Fruit fly (Drosophila melanogaster) whole organism, embryonic: Measurements from ENCODE around the gene Rbp.
A peak's percentile ranks its signal among the peaks of the same experiment; 100 is the strongest.

ENCODE experiments used
- Awh ChIP-seq: fragments of 200-800 bp; sonication (Bioruptor generic); IDR thresholded peaks from 2 replicates; pipeline ENCODE4, ENCODE4 v1.3.6; 2022; ENCODE audit warnings: missing biosample characterization, missing genetic modification characterization
- Blimp-1 ChIP-seq: fragments of 200-800 bp; sonication (Bioruptor generic); optimal IDR thresholded peaks from 3 replicates; lab custom pipeline; 2018; ENCODE audit warnings: missing biosample characterization, missing genetic modification characterization, mild to moderate bottlenecking, moderate library complexity, missing genetic modification reagents
- CG10267 ChIP-seq: fragments of 200-800 bp; sonication (Bioruptor generic); optimal IDR thresholded peaks from 2 replicates; lab custom pipeline; 2018; ENCODE audit warnings: missing biosample characterization, mild to moderate bottlenecking, missing genetic modification characterization, moderate library complexity
- CG10959 ChIP-seq: fragments of 200-800 bp; sonication (Bioruptor generic); IDR thresholded peaks from 2 replicates; pipeline ENCODE4 v1.3.6; 2022; ENCODE audit warnings: missing biosample characterization, missing genetic modification characterization
- CG12071 ChIP-seq: fragments of 200-800 bp; sonication (Bioruptor generic); optimal IDR thresholded peaks from 3 replicates; lab custom pipeline; 2018; ENCODE audit warnings: missing biosample characterization, mild to moderate bottlenecking, missing genetic modification characterization
- CG14710 ChIP-seq: fragments of 200-800 bp; sonication (Bioruptor generic); optimal IDR thresholded peaks from 3 replicates; lab custom pipeline; 2019; ENCODE audit warnings: missing biosample characterization, mild to moderate bottlenecking, missing genetic modification characterization, moderate library complexity
- CG14860 ChIP-seq: fragments of 200-800 bp; sonication (Bioruptor generic); IDR thresholded peaks from 3 replicates; pipeline ENCODE4 v1.3.6; 2022; ENCODE audit warnings: missing biosample characterization, missing genetic modification characterization; ENCODE audit not compliant: partially characterized antibody
- CG15011 ChIP-seq: fragments of 200-800 bp; sonication (Bioruptor generic); optimal IDR thresholded peaks from 3 replicates; lab custom pipeline; 2018; ENCODE audit warnings: missing biosample characterization, mild to moderate bottlenecking, missing genetic modification characterization
- CG15479 ChIP-seq: fragments of 200-800 bp; sonication (Bioruptor generic); optimal IDR thresholded peaks from 3 replicates; lab custom pipeline; 2019; ENCODE audit warnings: missing biosample characterization, mild to moderate bottlenecking, missing genetic modification characterization, moderate library complexity
- CG15514 ChIP-seq: fragments of 200-800 bp; sonication (Bioruptor generic); optimal IDR thresholded peaks from 3 replicates; lab custom pipeline; 2017; ENCODE audit warnings: missing biosample characterization, missing genetic modification characterization, mild to moderate bottlenecking, moderate library complexity, missing genetic modification reagents
- CG18599 ChIP-seq: fragments of 200-800 bp; sonication (Bioruptor generic); optimal IDR thresholded peaks from 3 replicates; lab custom pipeline; 2017; ENCODE audit warnings: missing biosample characterization, missing genetic modification characterization, mild to moderate bottlenecking, moderate library complexity, missing genetic modification reagents
- CG30403 ChIP-seq: fragments of 200-800 bp; sonication (Bioruptor generic); optimal IDR thresholded peaks from 3 replicates; lab custom pipeline; 2016; ENCODE audit warnings: missing biosample characterization, missing genetic modification characterization
- CG3281 ChIP-seq: fragments of 200-800 bp; sonication (Bioruptor generic); optimal IDR thresholded peaks from 3 replicates; lab custom pipeline; 2017; ENCODE audit warnings: missing biosample characterization, mild to moderate bottlenecking, missing genetic modification characterization
- CG3995 ChIP-seq: fragments of 200-800 bp; sonication (Bioruptor generic); optimal IDR thresholded peaks from 3 replicates; lab custom pipeline; 2016; ENCODE audit warnings: missing biosample characterization, missing genetic modification characterization
- CG4360 ChIP-seq: fragments of 200-800 bp; sonication (Bioruptor generic); IDR thresholded peaks from 2 replicates; pipeline ENCODE4 v1.3.6; 2022; ENCODE audit warnings: missing biosample characterization, missing genetic modification characterization
- CG6683 ChIP-seq: fragments of 200-800 bp; sonication (Bioruptor generic); optimal IDR thresholded peaks from 2 replicates; lab custom pipeline; 2017; ENCODE audit warnings: missing biosample characterization, mild to moderate bottlenecking, missing genetic modification characterization, missing genetic modification reagents
- CG8388 ChIP-seq: fragments of 200-800 bp; sonication (Bioruptor generic); optimal IDR thresholded peaks from 2 replicates; lab custom pipeline; 2019; ENCODE audit warnings: missing biosample characterization, mild to moderate bottlenecking, missing genetic modification characterization, moderate library complexity
- CG9609 ChIP-seq: fragments of 200-800 bp; sonication (Bioruptor generic); optimal IDR thresholded peaks from 3 replicates; lab custom pipeline; 2016; ENCODE audit warnings: missing biosample characterization, missing genetic modification characterization
- CG9727 ChIP-seq: fragments of 200-800 bp; sonication (Bioruptor generic); optimal IDR thresholded peaks from 3 replicates; lab custom pipeline; 2017; ENCODE audit warnings: missing biosample characterization, mild to moderate bottlenecking, missing genetic modification characterization
- CG9797 ChIP-seq: fragments of 200-800 bp; sonication (Bioruptor generic); optimal IDR thresholded peaks from 3 replicates; lab custom pipeline; 2018; ENCODE audit warnings: missing biosample characterization, mild to moderate bottlenecking, missing genetic modification characterization
- Dad ChIP-seq: fragments of 200-800 bp; sonication (Bioruptor generic); optimal IDR thresholded peaks from 3 replicates; lab custom pipeline; 2016; ENCODE audit warnings: missing biosample characterization, missing genetic modification characterization
- Dip2 ChIP-seq: fragments of 200-800 bp; sonication (Bioruptor generic); IDR thresholded peaks from 2 replicates; pipeline ENCODE4 v1.3.6; 2022; ENCODE audit warnings: missing biosample characterization, missing genetic modification characterization
- Fer1 ChIP-seq: fragments of 200-800 bp; sonication (Bioruptor generic); optimal IDR thresholded peaks from 2 replicates; lab custom pipeline; 2017; ENCODE audit warnings: missing biosample characterization, mild to moderate bottlenecking, missing genetic modification characterization
- GATAe ChIP-seq: fragments of 200-800 bp; sonication (Bioruptor generic); conservative IDR thresholded peaks from 2 replicates; pipeline ENCODE4 v1.3.6; 2022; ENCODE audit warnings: missing biosample characterization, missing genetic modification characterization
- Hey ChIP-seq: fragments of 200-800 bp; sonication (Bioruptor generic); optimal IDR thresholded peaks from 3 replicates; lab custom pipeline; 2018; ENCODE audit warnings: missing biosample characterization, mild to moderate bottlenecking, missing genetic modification characterization
- Hmr ChIP-seq: fragments of 200-800 bp; sonication (Bioruptor generic); optimal IDR thresholded peaks from 3 replicates; lab custom pipeline; 2017; ENCODE audit warnings: mild to moderate bottlenecking, missing biosample characterization, missing genetic modification reagents, missing genetic modification characterization
- MBD-R2 ChIP-seq: fragments of 200-800 bp; sonication (Bioruptor generic); IDR thresholded peaks from 2 replicates; pipeline ENCODE4 v1.3.6; 2022; ENCODE audit warnings: missing biosample characterization, missing genetic modification characterization
- Med ChIP-seq: fragments of 200-800 bp; sonication (Bioruptor generic); peaks from one replicate; lab custom pipeline; 2016; ENCODE audit warnings: missing biosample characterization, missing genetic modification characterization, mild to moderate bottlenecking, inconsistent platforms, moderate library complexity
- Meics ChIP-seq: fragments of 200-800 bp; sonication (Bioruptor generic); optimal IDR thresholded peaks from 2 replicates; lab custom pipeline; 2017; ENCODE audit warnings: missing biosample characterization, mild to moderate bottlenecking, missing genetic modification characterization
- Poxn ChIP-seq: fragments of 200-800 bp; sonication (Bioruptor generic); IDR thresholded peaks from 2 replicates; pipeline ENCODE4 v1.3.6; 2022; ENCODE audit warnings: missing biosample characterization, missing genetic modification characterization
- Side ChIP-seq: fragments of 200-800 bp; sonication (Bioruptor generic); optimal IDR thresholded peaks from 2 replicates; lab custom pipeline; 2016; ENCODE audit warnings: missing biosample characterization, missing genetic modification characterization
- bcd ChIP-seq: fragments of 200-800 bp; sonication (Bioruptor generic); optimal IDR thresholded peaks from 2 replicates; lab custom pipeline; 2017; ENCODE audit warnings: missing biosample characterization, mild to moderate bottlenecking, missing genetic modification characterization
- caup ChIP-seq: fragments of 200-800 bp; sonication (Bioruptor generic); optimal IDR thresholded peaks from 3 replicates; lab custom pipeline; 2017; ENCODE audit warnings: missing biosample characterization, mild to moderate bottlenecking, missing genetic modification characterization, moderate library complexity; ENCODE audit not compliant: severe bottlenecking
- da ChIP-seq: fragments of 200-800 bp; sonication (Bioruptor generic); optimal IDR thresholded peaks from 2 replicates; lab custom pipeline; 2016; ENCODE audit warnings: missing biosample characterization, missing genetic modification characterization
- grn ChIP-seq: fragments of 200-800 bp; sonication (Bioruptor generic); optimal IDR thresholded peaks from 3 replicates; lab custom pipeline; 2017; ENCODE audit warnings: missing biosample characterization, missing genetic modification characterization
- ham ChIP-seq: fragments of 200-800 bp; sonication (Bioruptor generic); IDR thresholded peaks from 2 replicates; pipeline ENCODE4 v1.3.6; 2022; ENCODE audit warnings: missing biosample characterization, missing genetic modification characterization
- insv ChIP-seq, 2 experiments: fragments of 200-800 bp; sonication (Bioruptor generic); optimal IDR thresholded peaks; 3 replicates each; lab custom pipeline; 2016 to 2018; ENCODE audit warnings: missing biosample characterization in 2 of 2, missing genetic modification characterization in 2 of 2
- kni ChIP-seq: fragments of 200-800 bp; sonication (Bioruptor generic); optimal IDR thresholded peaks from 3 replicates; lab custom pipeline; 2017; ENCODE audit warnings: mild to moderate bottlenecking, missing biosample characterization, missing genetic modification reagents, missing genetic modification characterization
- lab ChIP-seq: fragments of 200-800 bp; sonication (Bioruptor generic); optimal IDR thresholded peaks from 3 replicates; lab custom pipeline; 2017; ENCODE audit warnings: missing biosample characterization, missing genetic modification characterization, mild to moderate bottlenecking, moderate library complexity, missing genetic modification reagents
- lola ChIP-seq, 3 experiments: fragments of >200 bp in 2 of 3; fragments of 200-800 bp in 1 of 3; sonication (Bioruptor generic) in 1 of 3; optimal IDR thresholded peaks; 2 replicates each; lab custom pipeline; 2017 to 2019; ENCODE audit warnings: missing biosample characterization in 3 of 3, missing genetic modification characterization in 3 of 3, mild to moderate bottlenecking in 1 of 3, moderate library complexity in 1 of 3
- lov ChIP-seq, 2 experiments: fragments of 200-800 bp in 1 of 2; fragments of >200 bp in 1 of 2; sonication (Bioruptor generic) in 1 of 2; IDR thresholded peaks in 1 of 2; optimal IDR thresholded peaks in 1 of 2; 2 replicates in 1 of 2; 3 replicates in 1 of 2; pipeline versions ENCODE4 v1.3.6 to Lab custom; 2017 to 2022; ENCODE audit warnings: missing biosample characterization in 1 of 2, missing genetic modification characterization in 1 of 2
- org-1 ChIP-seq: fragments of 200-800 bp; sonication (Bioruptor generic); optimal IDR thresholded peaks from 2 replicates; lab custom pipeline; 2017; ENCODE audit warnings: missing biosample characterization, missing genetic modification characterization
- pho ChIP-seq: fragments of 200-800 bp; sonication (Bioruptor generic); optimal IDR thresholded peaks from 2 replicates; lab custom pipeline; 2016; ENCODE audit warnings: missing biosample characterization, missing genetic modification characterization
- phol ChIP-seq: fragments of 200-800 bp; sonication (Bioruptor generic); optimal IDR thresholded peaks from 3 replicates; lab custom pipeline; 2018; ENCODE audit warnings: missing biosample characterization, mild to moderate bottlenecking, missing genetic modification characterization, moderate library complexity
- schlank ChIP-seq: fragments of 200-800 bp; sonication (Bioruptor generic); optimal IDR thresholded peaks from 2 replicates; lab custom pipeline; 2018; ENCODE audit warnings: missing biosample characterization, mild to moderate bottlenecking, missing genetic modification characterization
- sens ChIP-seq: fragments of 200-800 bp; sonication (Bioruptor generic); peaks from one replicate; lab custom pipeline; 2016; ENCODE audit warnings: missing biosample characterization, missing genetic modification characterization
- vfl ChIP-seq: fragments of 200-800 bp; sonication (Bioruptor generic); optimal IDR thresholded peaks from 2 replicates; lab custom pipeline; 2016; ENCODE audit warnings: missing biosample characterization, missing genetic modification characterization
- wek ChIP-seq: fragments of 200-800 bp; sonication (Bioruptor generic); optimal IDR thresholded peaks from 3 replicates; lab custom pipeline; 2018; ENCODE audit warnings: missing biosample characterization, mild to moderate bottlenecking, missing genetic modification characterization, moderate library complexity

Gene Rbp

DNA sequence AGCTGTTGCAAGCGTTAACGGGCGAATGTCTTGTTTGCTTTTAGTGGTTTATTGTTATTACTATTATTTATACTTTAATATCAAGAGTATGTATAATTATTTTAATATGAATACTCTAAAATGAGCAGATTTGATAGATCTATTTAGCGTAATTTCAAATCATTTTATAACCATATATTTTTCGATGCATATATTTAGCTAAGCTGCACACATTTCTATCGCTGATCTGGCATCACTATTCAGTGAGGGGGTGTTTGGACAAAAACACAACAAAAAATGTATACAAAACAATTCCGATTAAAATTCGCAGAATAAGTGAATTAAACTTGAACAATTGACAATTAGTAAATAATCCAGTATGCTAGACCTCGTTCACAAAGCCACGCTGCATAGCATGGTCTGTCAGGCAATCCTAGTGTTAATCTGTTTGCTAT, 23.4 kb upstream of the Rbp start, which contains the start of the genes Trs33 and Tmtc4 (continued):
- TF ChIP-seq CG10267 (tag; lab: Kevin White, UChicago) = peak; percentile 54
- no peak for TF ChIP-seq CG15479
- TF ChIP-seq CG14860 = no peak
- no peak for TF ChIP-seq org-1
- no peak for TF ChIP-seq ham (GFP tag; lab: Robert Waterston, UW)
- TF ChIP-seq kni (GFP tag; lab: Kevin White, UChicago) = peak; percentile 99
- peak; percentile 23 for TF ChIP-seq wek
- TF ChIP-seq, all 482 proteins: peak for 127

DNA sequence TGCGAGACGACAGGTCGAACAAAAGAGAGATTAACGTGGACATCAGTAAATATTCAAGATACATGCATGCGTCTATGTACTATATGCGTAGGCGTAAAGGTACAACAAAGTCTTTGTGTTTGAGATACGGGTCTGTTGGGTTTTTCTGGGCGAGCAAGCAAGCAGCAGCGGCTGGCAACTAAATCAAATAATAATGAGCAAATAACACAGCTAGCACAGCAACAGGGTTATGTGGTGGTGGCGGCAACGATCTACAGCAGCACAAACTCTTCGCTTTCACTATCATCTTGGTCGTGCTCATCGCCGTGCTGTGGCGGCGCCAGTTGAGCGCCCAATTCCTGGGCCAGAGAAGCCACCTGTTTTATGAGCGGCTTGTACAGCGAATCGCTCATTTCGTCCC, 20.4 kb upstream of the Rbp start:
- TF ChIP-seq grn = no peak
- TF ChIP-seq CG18599 (GFP tag; lab: Kevin White, UChicago) = peak; percentile 20
- no peak for TF ChIP-seq pho
- TF ChIP-seq CG4360 (GFP tag; lab: Robert Waterston, UW) = no peak
- peak; percentile 0 for TF ChIP-seq CG15011 (GFP tag; lab: Kevin White, UChicago)
- TF ChIP-seq insv (GFP tag; optimal IDR thresholded peaks at IDR 0.05; lab: Kevin White, UChicago) = no peak
- no peak for TF ChIP-seq GATAe
- no peak for TF ChIP-seq phol (tag; lab: Kevin White, UChicago)
- no peak for TF ChIP-seq CG14710 (tag; lab: Kevin White, UChicago)
- TF ChIP-seq Fer1 (GFP tag; lab: Kevin White, UChicago) = peak; percentile 34
- no peak for TF ChIP-seq org-1
- no peak for TF ChIP-seq bcd (GFP tag; lab: Kevin White, UChicago)
- peak; percentile 61 for TF ChIP-seq sens
- TF ChIP-seq CG9727 (GFP tag; lab: Kevin White, UChicago) = peak; percentile 3
- peak; percentile 27 for TF ChIP-seq CG12071 (GFP tag; lab: Kevin White, UChicago)
- no peak for TF ChIP-seq CG14860
- peak; percentile 14 for TF ChIP-seq Blimp-1
- peak; percentile 67 for TF ChIP-seq Med (GFP tag; lab: Kevin White, UChicago)
- TF ChIP-seq caup (GFP tag; lab: Kevin White, UChicago) = no peak
- no peak for TF ChIP-seq schlank
- TF ChIP-seq Dip2 (GFP tag; lab: Robert Waterston, UW) = no peak
- peak; percentile 4 for TF ChIP-seq CG15514
- TF ChIP-seq Hey (tag; lab: Kevin White, UChicago) = no peak
- no peak for TF ChIP-seq Awh (GFP tag; lab: Robert Waterston, UW)
- TF ChIP-seq MBD-R2 = no peak
- TF ChIP-seq CG30403 (GFP tag; lab: Kevin White, UChicago) = no peak
- no peak for TF ChIP-seq Dad (GFP tag; lab: Kevin White, UChicago)
- no peak for TF ChIP-seq CG9609 (GFP tag; lab: Kevin White, UChicago)
- TF ChIP-seq vfl (GFP tag; lab: Kevin White, UChicago) = no peak
- no peak for TF ChIP-seq CG8388 (GFP tag; lab: Kevin White, UChicago)
- TF ChIP-seq Side = no peak
- no peak for TF ChIP-seq CG6683 (GFP tag; lab: Kevin White, UChicago)
- TF ChIP-seq Meics (GFP tag; lab: Kevin White, UChicago) = peak; percentile 5
- no peak for TF ChIP-seq da (GFP tag; lab: Kevin White, UChicago)
- peak; percentile 48 for TF ChIP-seq lab (GFP tag; lab: Kevin White, UChicago)
- TF ChIP-seq ham (GFP tag; lab: Robert Waterston, UW) = no peak
- TF ChIP-seq Poxn = no peak
- TF ChIP-seq CG10959 = no peak
- TF ChIP-seq CG9797 (GFP tag; lab: Kevin White, UChicago) = no peak
- no peak for TF ChIP-seq lola (GFP tag; optimal IDR thresholded peaks at IDR 0.05; lab: Kevin White, UChicago)
- TF ChIP-seq CG3995 (GFP tag; lab: Kevin White, UChicago) = no peak
- no peak for TF ChIP-seq lov (optimal IDR thresholded peaks at IDR 0.05; lab: Kevin White, UChicago)
- TF ChIP-seq lov (GFP tag; IDR thresholded peaks at IDR 0.05; lab: Robert Waterston, UW) = no peak
- TF ChIP-seq CG3281 (GFP tag; lab: Kevin White, UChicago) = peak; percentile 24
- peak; percentile 25 for TF ChIP-seq Hmr (GFP tag; lab: Kevin White, UChicago)
